Fruit fly (Drosophila melanogaster) whole organism, embryonic: ENCODE measurements around the gene mthl11.

Source experiments
- ATbp ChIP-seq: fragments of 200-800 bp; sonication (Bioruptor generic); optimal IDR thresholded peaks from 2 replicates; lab custom pipeline; 2017; ENCODE audit warnings: missing biosample characterization, mild to moderate bottlenecking, missing genetic modification characterization, missing genetic modification reagents
- Atf3 ChIP-seq: fragments of 200-800 bp; sonication (Bioruptor generic); optimal IDR thresholded peaks from 3 replicates; lab custom pipeline; 2016; ENCODE audit warnings: missing biosample characterization, missing genetic modification characterization
- BEAF-32 ChIP-seq: fragments of 200-800 bp; sonication (Bioruptor generic); optimal IDR thresholded peaks from 3 replicates; lab custom pipeline; 2017; ENCODE audit warnings: missing biosample characterization, missing genetic modification characterization, mild to moderate bottlenecking, moderate library complexity, missing genetic modification reagents
- BtbVII ChIP-seq: fragments of 200-800 bp; sonication (Bioruptor generic); optimal IDR thresholded peaks from 3 replicates; lab custom pipeline; 2017; ENCODE audit warnings: missing biosample characterization, mild to moderate bottlenecking, missing genetic modification characterization
- CG11504 ChIP-seq: fragments of 200-800 bp; sonication (Bioruptor generic); optimal IDR thresholded peaks from 3 replicates; lab custom pipeline; 2019; ENCODE audit warnings: missing biosample characterization, mild to moderate bottlenecking, missing genetic modification characterization, moderate library complexity
- CG11723 ChIP-seq: fragments of 200-800 bp; sonication (Bioruptor generic); optimal IDR thresholded peaks from 2 replicates; lab custom pipeline; 2017; ENCODE audit warnings: missing biosample characterization, mild to moderate bottlenecking, missing genetic modification characterization
- CG13894 ChIP-seq: fragments of 200-800 bp; sonication (Bioruptor generic); optimal IDR thresholded peaks from 3 replicates; lab custom pipeline; 2018; ENCODE audit warnings: missing biosample characterization, mild to moderate bottlenecking, missing genetic modification characterization, moderate library complexity
- CG14014 ChIP-seq: fragments of 200-800 bp; sonication (Bioruptor generic); IDR thresholded peaks from 2 replicates; pipeline ENCODE4 v1.3.6; 2022; ENCODE audit warnings: missing biosample characterization, missing genetic modification characterization
- CG14050 ChIP-seq: fragments of 200-800 bp; sonication (Bioruptor generic); IDR thresholded peaks from 3 replicates; pipeline ENCODE4 v1.3.6; 2022; ENCODE audit warnings: missing biosample characterization, missing genetic modification characterization
- CG1647 ChIP-seq: fragments of 200-800 bp; sonication (Bioruptor generic); optimal IDR thresholded peaks from 3 replicates; lab custom pipeline; 2016; ENCODE audit warnings: missing biosample characterization, missing genetic modification characterization
- CG2202 ChIP-seq: fragments of 200-800 bp; sonication (Bioruptor generic); optimal IDR thresholded peaks from 2 replicates; lab custom pipeline; 2018; ENCODE audit warnings: missing biosample characterization, mild to moderate bottlenecking, missing genetic modification characterization
- CG4820 ChIP-seq: fragments of 200-800 bp; sonication (Bioruptor generic); optimal IDR thresholded peaks from 3 replicates; lab custom pipeline; 2016; ENCODE audit warnings: missing biosample characterization, missing genetic modification characterization
- CG6683 ChIP-seq: fragments of 200-800 bp; sonication (Bioruptor generic); optimal IDR thresholded peaks from 2 replicates; lab custom pipeline; 2017; ENCODE audit warnings: missing biosample characterization, mild to moderate bottlenecking, missing genetic modification characterization, missing genetic modification reagents
- CG7839 ChIP-seq: fragments of 200-800 bp; sonication (Bioruptor generic); optimal IDR thresholded peaks from 3 replicates; lab custom pipeline; 2018; ENCODE audit warnings: missing biosample characterization, mild to moderate bottlenecking, missing genetic modification characterization, moderate library complexity
- CTCF ChIP-seq: fragments of 200-800 bp; sonication (Bioruptor generic); optimal IDR thresholded peaks from 2 replicates; lab custom pipeline; 2017; ENCODE audit warnings: missing biosample characterization, mild to moderate bottlenecking, missing genetic modification characterization, moderate library complexity
- Dek ChIP-seq: fragments of 200-800 bp; sonication (Bioruptor generic); optimal IDR thresholded peaks from 3 replicates; lab custom pipeline; 2019; ENCODE audit warnings: missing biosample characterization, mild to moderate bottlenecking, missing genetic modification characterization, moderate library complexity
- Fer1 ChIP-seq: fragments of 200-800 bp; sonication (Bioruptor generic); optimal IDR thresholded peaks from 2 replicates; lab custom pipeline; 2017; ENCODE audit warnings: missing biosample characterization, mild to moderate bottlenecking, missing genetic modification characterization
- Gug ChIP-seq: fragments of 200-800 bp; sonication (Bioruptor generic); IDR thresholded peaks from 4 replicates; pipeline ENCODE4 v1.3.6; 2022; ENCODE audit warnings: missing biosample characterization, missing genetic modification characterization
- HLH54F ChIP-seq: fragments of 200-800 bp; sonication (Bioruptor generic); optimal IDR thresholded peaks from 3 replicates; lab custom pipeline; 2016; ENCODE audit warnings: missing biosample characterization, missing genetic modification characterization
- Hey ChIP-seq: fragments of 200-800 bp; sonication (Bioruptor generic); optimal IDR thresholded peaks from 3 replicates; lab custom pipeline; 2018; ENCODE audit warnings: missing biosample characterization, mild to moderate bottlenecking, missing genetic modification characterization
- Hr51 ChIP-seq, 2 experiments: fragments of 200-800 bp; sonication (Bioruptor generic); optimal IDR thresholded peaks; 2 replicates in 1 of 2; 3 replicates in 1 of 2; lab custom pipeline; 2016 to 2018; ENCODE audit warnings: missing biosample characterization in 2 of 2, missing genetic modification characterization in 2 of 2, mild to moderate bottlenecking in 1 of 2, moderate library complexity in 1 of 2
- Lhr ChIP-seq: fragments of 200-800 bp; sonication (Bioruptor generic); optimal IDR thresholded peaks from 3 replicates; lab custom pipeline; 2017; ENCODE audit warnings: mild to moderate bottlenecking, missing biosample characterization, missing genetic modification reagents, missing genetic modification characterization
- Med ChIP-seq: fragments of 200-800 bp; sonication (Bioruptor generic); peaks from one replicate; lab custom pipeline; 2016; ENCODE audit warnings: missing biosample characterization, missing genetic modification characterization, mild to moderate bottlenecking, inconsistent platforms, moderate library complexity
- Neu2 ChIP-seq: fragments of 200-800 bp; sonication (Bioruptor generic); optimal IDR thresholded peaks from 3 replicates; lab custom pipeline; 2016; ENCODE audit warnings: missing biosample characterization, missing genetic modification characterization, borderline replicate concordance
- Nf-YC ChIP-seq: fragments of 200-800 bp; optimal IDR thresholded peaks from 3 replicates; lab custom pipeline; 2019; ENCODE audit warnings: missing biosample characterization, mild to moderate bottlenecking, missing genetic modification characterization, moderate library complexity
- Poxn ChIP-seq: fragments of 200-800 bp; sonication (Bioruptor generic); IDR thresholded peaks from 2 replicates; pipeline ENCODE4 v1.3.6; 2022; ENCODE audit warnings: missing biosample characterization, missing genetic modification characterization
- Trl ChIP-seq, 3 experiments: fragments of >200 bp in 2 of 3; fragments of 200-800 bp in 1 of 3; sonication (Bioruptor generic) in 1 of 3; optimal IDR thresholded peaks; 2 replicates in 1 of 3; 3 replicates in 2 of 3; lab custom pipeline; 2016 to 2017; ENCODE audit warnings: missing biosample characterization in 1 of 3, missing genetic modification characterization in 1 of 3
- Vsx1 ChIP-seq: fragments of 200-800 bp; sonication (Bioruptor generic); optimal IDR thresholded peaks from 2 replicates; lab custom pipeline; 2017; ENCODE audit warnings: missing biosample characterization, mild to moderate bottlenecking, missing genetic modification characterization, missing genetic modification reagents
- ap ChIP-seq: fragments of 200-800 bp; sonication (Bioruptor generic); IDR thresholded peaks from 2 replicates; pipeline ENCODE4 v1.3.6; 2022; ENCODE audit warnings: missing biosample characterization, missing genetic modification characterization
- bab2 ChIP-seq: fragments of 200-800 bp; sonication (Bioruptor generic); optimal IDR thresholded peaks from 2 replicates; lab custom pipeline; 2016; ENCODE audit warnings: missing biosample characterization, missing genetic modification characterization
- bigmax ChIP-seq: fragments of 200-800 bp; sonication (Bioruptor generic); optimal IDR thresholded peaks from 2 replicates; lab custom pipeline; 2018; ENCODE audit warnings: missing biosample characterization, mild to moderate bottlenecking, missing genetic modification characterization
- cad ChIP-seq: fragments of >200 bp; optimal IDR thresholded peaks from 2 replicates; lab custom pipeline; 2017; ENCODE audit warnings: missing biosample characterization, missing genetic modification characterization
- cg ChIP-seq: fragments of 200-800 bp; sonication (Bioruptor generic); optimal IDR thresholded peaks from 3 replicates; lab custom pipeline; 2019; ENCODE audit warnings: missing biosample characterization, mild to moderate bottlenecking, missing genetic modification characterization, moderate library complexity
- corto ChIP-seq: fragments of 200-800 bp; sonication (Bioruptor generic); optimal IDR thresholded peaks from 2 replicates; lab custom pipeline; 2016; ENCODE audit warnings: missing biosample characterization, mild to moderate bottlenecking, missing genetic modification characterization, moderate library complexity
- cwo ChIP-seq: fragments of 200-800 bp; sonication (Bioruptor generic); optimal IDR thresholded peaks from 3 replicates; lab custom pipeline; 2017; ENCODE audit warnings: missing biosample characterization, missing genetic modification characterization, mild to moderate bottlenecking, moderate library complexity, missing genetic modification reagents
- dmrt11E ChIP-seq: fragments of 200-800 bp; sonication (Bioruptor generic); optimal IDR thresholded peaks from 3 replicates; lab custom pipeline; 2018; ENCODE audit warnings: missing biosample characterization, mild to moderate bottlenecking, missing genetic modification characterization, moderate library complexity
- fd3F ChIP-seq: fragments of 200-800 bp; sonication (Bioruptor generic); optimal IDR thresholded peaks from 2 replicates; lab custom pipeline; 2018; ENCODE audit warnings: missing biosample characterization, mild to moderate bottlenecking, missing genetic modification characterization, moderate library complexity
- gcm2 ChIP-seq: fragments of 200-800 bp; sonication (Bioruptor generic); optimal IDR thresholded peaks from 2 replicates; lab custom pipeline; 2016; ENCODE audit warnings: missing biosample characterization, missing genetic modification characterization
- lbe ChIP-seq: fragments of 200-800 bp; sonication (Bioruptor generic); optimal IDR thresholded peaks from 2 replicates; lab custom pipeline; 2016; ENCODE audit warnings: missing biosample characterization, mild to moderate bottlenecking, missing genetic modification characterization
- maf-S ChIP-seq: fragments of 200-800 bp; sonication (Bioruptor generic); optimal IDR thresholded peaks from 2 replicates; lab custom pipeline; 2016; ENCODE audit warnings: missing biosample characterization, missing genetic modification characterization
- mam ChIP-seq: fragments of 200-800 bp; sonication (Bioruptor generic); optimal IDR thresholded peaks from 3 replicates; lab custom pipeline; 2016; ENCODE audit warnings: missing biosample characterization, missing genetic modification characterization
- oc ChIP-seq: fragments of 200-800 bp; sonication (Bioruptor generic); optimal IDR thresholded peaks from 2 replicates; lab custom pipeline; 2018; ENCODE audit warnings: missing biosample characterization, mild to moderate bottlenecking, missing genetic modification characterization, moderate library complexity
- otp ChIP-seq: fragments of 200-800 bp; sonication (Bioruptor generic); IDR thresholded peaks from 3 replicates; pipeline ENCODE4, ENCODE4 v1.3.6; 2022; ENCODE audit warnings: missing biosample characterization, missing genetic modification characterization
- pros ChIP-seq: fragments of 200-800 bp; sonication (Bioruptor generic); optimal IDR thresholded peaks from 3 replicates; lab custom pipeline; 2019; ENCODE audit warnings: missing biosample characterization, mild to moderate bottlenecking, missing genetic modification characterization, moderate library complexity
- ro ChIP-seq: fragments of 200-800 bp; sonication (Bioruptor generic); IDR thresholded peaks from 2 replicates; pipeline ENCODE4 v1.3.6; 2022; ENCODE audit warnings: missing biosample characterization, missing genetic modification characterization
- scrt ChIP-seq: fragments of 200-800 bp; sonication (Bioruptor generic); optimal IDR thresholded peaks from 2 replicates; lab custom pipeline; 2018; ENCODE audit warnings: missing biosample characterization, mild to moderate bottlenecking, missing genetic modification characterization, moderate library complexity
- sens ChIP-seq: fragments of 200-800 bp; sonication (Bioruptor generic); peaks from one replicate; lab custom pipeline; 2016; ENCODE audit warnings: missing biosample characterization, missing genetic modification characterization
- sim ChIP-seq: fragments of 200-800 bp; sonication (Bioruptor generic); IDR thresholded peaks from 2 replicates; pipeline ENCODE4 v1.3.6; 2022; ENCODE audit warnings: missing biosample characterization, missing genetic modification characterization
- slbo ChIP-seq: fragments of 200-800 bp; sonication (Bioruptor generic); IDR thresholded peaks from 2 replicates; pipeline ENCODE4 v1.3.6; 2022; ENCODE audit warnings: missing biosample characterization, missing genetic modification characterization
- ttk ChIP-seq: fragments of 200-800 bp; sonication (Bioruptor generic); IDR thresholded peaks from 2 replicates; pipeline ENCODE4 v2.1.2; 2022; ENCODE audit warnings: missing biosample characterization, missing genetic modification characterization
- z ChIP-seq: fragments of 200-800 bp; sonication (Bioruptor generic); IDR thresholded peaks from 3 replicates; pipeline ENCODE4 v1.3.6; 2022; ENCODE audit warnings: missing biosample characterization, missing genetic modification characterization
- zen ChIP-seq: fragments of 200-800 bp; sonication (Bioruptor generic); optimal IDR thresholded peaks from 3 replicates; lab custom pipeline; 2018; ENCODE audit warnings: missing biosample characterization, mild to moderate bottlenecking, missing genetic modification characterization, moderate library complexity

Gene mthl11

dm6 chr3R:10351960-10352458 lies 48.8 kb upstream of the mthl11 start (continued):
- TF ChIP-seq Hey (tag; lab: Kevin White, UChicago) = peak; percentile 58
- no peak for TF ChIP-seq ap (GFP tag; lab: Robert Waterston, UW)
- no peak for TF ChIP-seq Vsx1 (GFP tag; lab: Kevin White, UChicago)
- peak; percentile 61 for TF ChIP-seq CG13894 (tag; lab: Kevin White, UChicago)
- no peak for TF ChIP-seq fd3F (GFP tag; lab: Kevin White, UChicago)
- TF ChIP-seq CG11504 = peak; percentile 100
- peak; percentile 62 for TF ChIP-seq Med
- no peak for TF ChIP-seq CG14014 (GFP tag; lab: Robert Waterston, UW)
- TF ChIP-seq Trl (optimal IDR thresholded peaks at IDR 0.05; lab: Kevin White, UChicago) = peak; percentile 37 to 66
- TF ChIP-seq Trl (GFP tag; optimal IDR thresholded peaks at IDR 0.05; lab: Kevin White, UChicago) = no peak
- TF ChIP-seq pros (GFP tag; lab: Kevin White, UChicago) = peak; percentile 49
- TF ChIP-seq z (GFP tag; lab: Robert Waterston, UW) = no peak
- TF ChIP-seq lbe (GFP tag; lab: Kevin White, UChicago) = peak; percentile 68
- TF ChIP-seq cg (GFP tag; lab: Kevin White, UChicago) = peak; percentile 76
- no peak for TF ChIP-seq CTCF (GFP tag; lab: Kevin White, UChicago)
- TF ChIP-seq bigmax (GFP tag; lab: Kevin White, UChicago) = no peak
- no peak for TF ChIP-seq HLH54F (GFP tag; lab: Kevin White, UChicago)
- TF ChIP-seq BEAF-32 (GFP tag; lab: Kevin White, UChicago) = no peak
- no peak for TF ChIP-seq Neu2 (GFP tag; lab: Kevin White, UChicago)
- TF ChIP-seq CG4820 (GFP tag; lab: Kevin White, UChicago) = no peak
- TF ChIP-seq CG2202 = no peak
- peak; percentile 64 for TF ChIP-seq corto
- TF ChIP-seq ATbp (GFP tag; lab: Kevin White, UChicago) = no peak
- no peak for TF ChIP-seq dmrt11E (tag; lab: Kevin White, UChicago)
- TF ChIP-seq cwo (GFP tag; lab: Kevin White, UChicago) = no peak
- TF ChIP-seq Nf-YC (tag; lab: Kevin White, UChicago) = peak; percentile 5
- TF ChIP-seq Fer1 = peak; percentile 82
- no peak for TF ChIP-seq Poxn (GFP tag; lab: Robert Waterston, UW)
- TF ChIP-seq CG7839 (tag; lab: Kevin White, UChicago) = no peak
- no peak for TF ChIP-seq CG6683 (GFP tag; lab: Kevin White, UChicago)
- peak in 1 of 2 experiments; percentile 77 for TF ChIP-seq Hr51 (GFP tag; optimal IDR thresholded peaks at IDR 0.05; lab: Kevin White, UChicago)
- TF ChIP-seq oc (tag; lab: Kevin White, UChicago) = no peak
- TF ChIP-seq ro (GFP tag; lab: Robert Waterston, UW) = no peak
- TF ChIP-seq maf-S (GFP tag; lab: Kevin White, UChicago) = no peak
- TF ChIP-seq scrt (GFP tag; lab: Kevin White, UChicago) = peak; percentile 92
- TF ChIP-seq sens (GFP tag; lab: Kevin White, UChicago) = peak; percentile 78
- no peak for TF ChIP-seq sim
- TF ChIP-seq Atf3 (GFP tag; lab: Kevin White, UChicago) = no peak
- TF ChIP-seq Gug (GFP tag; lab: Robert Waterston, UW) = no peak
- no peak for TF ChIP-seq mam (GFP tag; lab: Kevin White, UChicago)

- no peak for TF ChIP-seq slbo (GFP tag; lab: Robert Waterston, UW)
- TF ChIP-seq BtbVII = no peak
- no peak for TF ChIP-seq CG11723 (GFP tag; lab: Kevin White, UChicago)
- TF ChIP-seq Lhr (GFP tag; lab: Kevin White, UChicago) = no peak
- TF ChIP-seq Dek (tag; lab: Kevin White, UChicago) = no peak
- no peak for TF ChIP-seq ttk
- peak; percentile 99 for TF ChIP-seq cad
- TF ChIP-seq CG14050 (GFP tag; lab: Robert Waterston, UW) = no peak
- peak; percentile 97 for TF ChIP-seq zen (tag; lab: Kevin White, UChicago)
- TF ChIP-seq CG1647 (GFP tag; lab: Kevin White, UChicago) = no peak
- TF ChIP-seq gcm2 (GFP tag; lab: Kevin White, UChicago) = no peak
- TF ChIP-seq otp (GFP tag; lab: Robert Waterston, UW) = no peak
- no peak for TF ChIP-seq bab2 (GFP tag; lab: Kevin White, UChicago)
These were observed 48.0 kb upstream of the mthl11 start for dm6 chr3R:10352844-10353243.
